Fruit fly (Drosophila melanogaster) whole organism, embryonic: ENCODE data around the gene CG31752.

Source experiments
- Antp ChIP-seq: fragments of 200-800 bp; sonication (Bioruptor generic); optimal IDR thresholded peaks from 3 replicates; lab custom pipeline; 2016; ENCODE audit warnings: missing biosample characterization, missing genetic modification characterization
- Asciz ChIP-seq: fragments of 200-800 bp; sonication (Bioruptor generic); optimal IDR thresholded peaks from 2 replicates; lab custom pipeline; 2017; ENCODE audit warnings: missing biosample characterization, mild to moderate bottlenecking, missing genetic modification characterization, missing genetic modification reagents
- Blimp-1 ChIP-seq: fragments of 200-800 bp; sonication (Bioruptor generic); optimal IDR thresholded peaks from 3 replicates; lab custom pipeline; 2018; ENCODE audit warnings: missing biosample characterization, missing genetic modification characterization, mild to moderate bottlenecking, moderate library complexity, missing genetic modification reagents
- BtbVII ChIP-seq: fragments of 200-800 bp; sonication (Bioruptor generic); optimal IDR thresholded peaks from 3 replicates; lab custom pipeline; 2017; ENCODE audit warnings: missing biosample characterization, mild to moderate bottlenecking, missing genetic modification characterization
- CG10147 ChIP-seq: fragments of 200-800 bp; sonication (Bioruptor generic); optimal IDR thresholded peaks from 2 replicates; lab custom pipeline; 2019; ENCODE audit warnings: missing biosample characterization, mild to moderate bottlenecking, missing genetic modification characterization, moderate library complexity
- CG10209 ChIP-seq: fragments of 200-800 bp; sonication (Bioruptor generic); optimal IDR thresholded peaks from 3 replicates; lab custom pipeline; 2017; ENCODE audit warnings: missing biosample characterization, mild to moderate bottlenecking, missing genetic modification characterization, missing genetic modification reagents
- CG12071 ChIP-seq: fragments of 200-800 bp; sonication (Bioruptor generic); optimal IDR thresholded peaks from 3 replicates; lab custom pipeline; 2018; ENCODE audit warnings: missing biosample characterization, mild to moderate bottlenecking, missing genetic modification characterization
- CG1233 ChIP-seq: fragments of 200-800 bp; sonication (Bioruptor generic); optimal IDR thresholded peaks from 4 replicates; lab custom pipeline; 2018; ENCODE audit warnings: missing biosample characterization, mild to moderate bottlenecking, missing genetic modification characterization
- CG12769 ChIP-seq: fragments of 200-800 bp; sonication (Bioruptor generic); optimal IDR thresholded peaks from 2 replicates; lab custom pipeline; 2019; ENCODE audit warnings: missing biosample characterization, mild to moderate bottlenecking, missing genetic modification characterization, moderate library complexity
- CG13624 ChIP-seq: fragments of 200-800 bp; sonication (Bioruptor generic); optimal IDR thresholded peaks from 2 replicates; lab custom pipeline; 2016; ENCODE audit warnings: missing biosample characterization, missing genetic modification characterization
- CG13775 ChIP-seq: fragments of 200-800 bp; sonication (Bioruptor generic); optimal IDR thresholded peaks from 3 replicates; lab custom pipeline; 2017; ENCODE audit warnings: missing biosample characterization, mild to moderate bottlenecking, missing genetic modification characterization
- CG14710 ChIP-seq: fragments of 200-800 bp; sonication (Bioruptor generic); optimal IDR thresholded peaks from 3 replicates; lab custom pipeline; 2019; ENCODE audit warnings: missing biosample characterization, mild to moderate bottlenecking, missing genetic modification characterization, moderate library complexity
- CG30431 ChIP-seq: fragments of 200-800 bp; sonication (Bioruptor generic); optimal IDR thresholded peaks from 2 replicates; lab custom pipeline; 2017; ENCODE audit warnings: missing biosample characterization, missing genetic modification characterization
- CG3281 ChIP-seq: fragments of 200-800 bp; sonication (Bioruptor generic); optimal IDR thresholded peaks from 3 replicates; lab custom pipeline; 2017; ENCODE audit warnings: missing biosample characterization, mild to moderate bottlenecking, missing genetic modification characterization
- CG3847 ChIP-seq: fragments of 200-800 bp; sonication (Bioruptor generic); IDR thresholded peaks from 2 replicates; pipeline ENCODE4 v1.3.6; 2022; ENCODE audit warnings: missing biosample characterization, missing genetic modification characterization
- CG42726 ChIP-seq: fragments of 200-800 bp; sonication (Bioruptor generic); IDR thresholded peaks from 2 replicates; pipeline ENCODE4 v1.3.6; 2022; ENCODE audit warnings: missing biosample characterization, missing genetic modification characterization; ENCODE audit not compliant: partially characterized antibody
- CG6175 ChIP-seq: fragments of 200-800 bp; sonication (Bioruptor generic); IDR thresholded peaks from 3 replicates; pipeline ENCODE4 v1.3.6; 2022; ENCODE audit warnings: missing biosample characterization, missing genetic modification characterization
- CG8089 ChIP-seq: fragments of 200-800 bp; sonication (Bioruptor generic); optimal IDR thresholded peaks from 3 replicates; lab custom pipeline; 2016; ENCODE audit warnings: missing biosample characterization, missing genetic modification characterization
- CG8924 ChIP-seq: fragments of 200-800 bp; optimal IDR thresholded peaks from 3 replicates; lab custom pipeline; 2019; ENCODE audit warnings: missing biosample characterization, mild to moderate bottlenecking, missing genetic modification characterization, moderate library complexity
- CoRest ChIP-seq: fragments of 200-800 bp; sonication (Bioruptor generic); optimal IDR thresholded peaks from 3 replicates; lab custom pipeline; 2018; ENCODE audit warnings: missing biosample characterization, mild to moderate bottlenecking, missing genetic modification characterization, moderate library complexity
- Deaf1 ChIP-seq: fragments of 200-800 bp; optimal IDR thresholded peaks from 3 replicates; lab custom pipeline; 2019; ENCODE audit warnings: missing biosample characterization, mild to moderate bottlenecking, missing genetic modification characterization, moderate library complexity
- Dp ChIP-seq: fragments of 200-800 bp; sonication (Bioruptor generic); optimal IDR thresholded peaks from 2 replicates; lab custom pipeline; 2018; ENCODE audit warnings: missing biosample characterization, mild to moderate bottlenecking, missing genetic modification characterization, moderate library complexity
- E2f2 ChIP-seq: fragments of 200-800 bp; sonication (Bioruptor generic); IDR thresholded peaks from 2 replicates; pipeline ENCODE4 v1.3.6; 2022; ENCODE audit warnings: missing biosample characterization, missing genetic modification characterization
- NC2β ChIP-seq: fragments of 200-800 bp; sonication (Bioruptor generic); optimal IDR thresholded peaks from 2 replicates; lab custom pipeline; 2016; ENCODE audit warnings: missing biosample characterization, missing genetic modification characterization
- Ravus ChIP-seq: fragments of 200-800 bp; sonication (Bioruptor generic); IDR thresholded peaks from 2 replicates; pipeline ENCODE4 v1.3.6; 2022; ENCODE audit warnings: missing biosample characterization, missing genetic modification characterization
- Side ChIP-seq: fragments of 200-800 bp; sonication (Bioruptor generic); optimal IDR thresholded peaks from 2 replicates; lab custom pipeline; 2016; ENCODE audit warnings: missing biosample characterization, missing genetic modification characterization
- Spps ChIP-seq: fragments of 200-800 bp; sonication (Bioruptor generic); optimal IDR thresholded peaks from 2 replicates; lab custom pipeline; 2018; ENCODE audit warnings: missing biosample characterization, mild to moderate bottlenecking, missing genetic modification characterization
- ase ChIP-seq: fragments of 200-800 bp; sonication (Bioruptor generic); IDR thresholded peaks from 3 replicates; pipeline ENCODE4 v1.3.6; 2022; ENCODE audit warnings: missing biosample characterization, missing genetic modification characterization
- cas ChIP-seq: fragments of 200-800 bp; sonication (Bioruptor generic); IDR thresholded peaks from 2 replicates; pipeline ENCODE4 v1.3.6; 2022; ENCODE audit warnings: missing biosample characterization, missing genetic modification characterization
- dan ChIP-seq: fragments of 200-800 bp; sonication (Bioruptor generic); IDR thresholded peaks from 2 replicates; pipeline ENCODE4 v1.3.6; 2022; ENCODE audit warnings: missing biosample characterization, missing genetic modification characterization
- danr ChIP-seq: fragments of 200-800 bp; sonication (Bioruptor generic); IDR thresholded peaks from 2 replicates; pipeline ENCODE4 v1.3.6; 2022; ENCODE audit warnings: missing biosample characterization, missing genetic modification characterization
- dmrt99B ChIP-seq: fragments of 200-800 bp; sonication (Bioruptor generic); optimal IDR thresholded peaks from 2 replicates; lab custom pipeline; 2018; ENCODE audit warnings: missing biosample characterization, mild to moderate bottlenecking, missing genetic modification characterization, moderate library complexity
- emc ChIP-seq: fragments of 200-800 bp; sonication (Bioruptor generic); optimal IDR thresholded peaks from 2 replicates; lab custom pipeline; 2016; ENCODE audit warnings: missing biosample characterization, missing genetic modification characterization
- eve ChIP-seq, 2 experiments: fragments of >200 bp; optimal IDR thresholded peaks; 2 replicates each; lab custom pipeline; 2017; ENCODE audit warnings: missing biosample characterization in 2 of 2, missing genetic modification characterization in 2 of 2
- grn ChIP-seq: fragments of 200-800 bp; sonication (Bioruptor generic); optimal IDR thresholded peaks from 3 replicates; lab custom pipeline; 2017; ENCODE audit warnings: missing biosample characterization, missing genetic modification characterization
- hkb ChIP-seq, 2 experiments: fragments of 200-800 bp in 1 of 2; fragments of >200 bp in 1 of 2; sonication (Bioruptor generic) in 1 of 2; IDR thresholded peaks in 1 of 2; optimal IDR thresholded peaks in 1 of 2; 2 replicates each; pipeline versions ENCODE4 v1.3.6 to Lab custom; 2017 to 2022; ENCODE audit warnings: missing biosample characterization in 1 of 2, missing genetic modification characterization in 1 of 2
- kay ChIP-seq: fragments of 200-800 bp; sonication (Bioruptor generic); optimal IDR thresholded peaks from 2 replicates; lab custom pipeline; 2016; ENCODE audit warnings: missing biosample characterization, missing genetic modification characterization
- mld ChIP-seq: fragments of 200-800 bp; sonication (Bioruptor generic); IDR thresholded peaks from 3 replicates; pipeline ENCODE4 v1.3.6; 2022; ENCODE audit warnings: missing biosample characterization, missing genetic modification characterization; ENCODE audit not compliant: partially characterized antibody
- org-1 ChIP-seq: fragments of 200-800 bp; sonication (Bioruptor generic); optimal IDR thresholded peaks from 2 replicates; lab custom pipeline; 2017; ENCODE audit warnings: missing biosample characterization, missing genetic modification characterization
- prd ChIP-seq, 3 experiments: fragments of >200 bp in 2 of 3; fragments of 200-800 bp in 1 of 3; sonication (Bioruptor generic) in 1 of 3; optimal IDR thresholded peaks in 2 of 3; IDR thresholded peaks in 1 of 3; 2 replicates in 2 of 3; 3 replicates in 1 of 3; pipeline versions ENCODE4 v1.3.6 to Lab custom; 2017 to 2022; ENCODE audit warnings: missing biosample characterization in 1 of 3, missing genetic modification characterization in 1 of 3
- pum ChIP-seq: fragments of 200-800 bp; sonication (Bioruptor generic); optimal IDR thresholded peaks from 2 replicates; lab custom pipeline; 2016; ENCODE audit warnings: missing biosample characterization, missing genetic modification characterization
- ranshi ChIP-seq: fragments of 200-800 bp; sonication (Bioruptor generic); IDR thresholded peaks from 2 replicates; pipeline ENCODE4 v1.3.6; 2022; ENCODE audit warnings: missing biosample characterization, missing genetic modification characterization
- rib ChIP-seq: fragments of 200-800 bp; sonication (Bioruptor generic); IDR thresholded peaks from 2 replicates; pipeline ENCODE4 v1.3.6; 2022; ENCODE audit warnings: missing biosample characterization, missing genetic modification characterization
- scrt ChIP-seq: fragments of 200-800 bp; sonication (Bioruptor generic); optimal IDR thresholded peaks from 2 replicates; lab custom pipeline; 2018; ENCODE audit warnings: missing biosample characterization, mild to moderate bottlenecking, missing genetic modification characterization, moderate library complexity
- slbo ChIP-seq: fragments of 200-800 bp; sonication (Bioruptor generic); IDR thresholded peaks from 2 replicates; pipeline ENCODE4 v1.3.6; 2022; ENCODE audit warnings: missing biosample characterization, missing genetic modification characterization
- so ChIP-seq: fragments of 200-800 bp; sonication (Bioruptor generic); IDR thresholded peaks from 3 replicates; pipeline ENCODE4 v1.3.6; 2022; ENCODE audit warnings: missing biosample characterization, missing genetic modification characterization
- sqz ChIP-seq: fragments of 200-800 bp; sonication (Bioruptor generic); optimal IDR thresholded peaks from 3 replicates; lab custom pipeline; 2018; ENCODE audit warnings: missing biosample characterization, mild to moderate bottlenecking, missing genetic modification characterization
- stc ChIP-seq: fragments of 200-800 bp; sonication (Bioruptor generic); IDR thresholded peaks from 2 replicates; pipeline ENCODE4 v1.3.6; 2022; ENCODE audit warnings: missing biosample characterization, missing genetic modification characterization
- wek ChIP-seq: fragments of 200-800 bp; sonication (Bioruptor generic); optimal IDR thresholded peaks from 3 replicates; lab custom pipeline; 2018; ENCODE audit warnings: missing biosample characterization, mild to moderate bottlenecking, missing genetic modification characterization, moderate library complexity
- zfh1 ChIP-seq: fragments of 200-800 bp; sonication (Bioruptor generic); IDR thresholded peaks from 3 replicates; pipeline ENCODE4 v1.3.6; 2022; ENCODE audit warnings: missing biosample characterization, missing genetic modification characterization

The CG31752 gene

dm6 chr2L:18823243-18823803, 17.8 kb downstream of the CG31752 start, which contains the start of gene Ugt36D1 (continued):
- TF ChIP-seq wek (peak; percentile 8), dan (GFP tag; lab: Robert Waterston, UW) (no peak), eve (GFP tag; optimal IDR thresholded peaks at IDR 0.05; lab: Kevin White, UChicago) (no peak), CG8924 (tag; lab: Kevin White, UChicago) (no peak), sqz (GFP tag; lab: Kevin White, UChicago) (no peak), BtbVII (GFP tag; lab: Kevin White, UChicago) (no peak), emc (no peak), CG3847 (GFP tag; lab: Robert Waterston, UW) (no peak), CG10209 (GFP tag; lab: Kevin White, UChicago) (no peak), Ravus (GFP tag; lab: Robert Waterston, UW) (no peak), grn (GFP tag; lab: Kevin White, UChicago) (no peak), CG42726 (peak; percentile 66), hkb (optimal IDR thresholded peaks at IDR 0.05; lab: Kevin White, UChicago) (no peak), hkb (GFP tag; IDR thresholded peaks at IDR 0.05; lab: Robert Waterston, UW) (0 out of 2 replicates have a peak, but pooled peaks have one; percentile 33), Antp (GFP tag; lab: Kevin White, UChicago) (no peak), Side (GFP tag; lab: Kevin White, UChicago) (no peak), NC2β (no peak), mld (0 out of 3 replicates have a peak, but pooled peaks have one; percentile 48), so (GFP tag; lab: Robert Waterston, UW) (0 out of 3 replicates have a peak, but pooled peaks have one; percentile 51), CoRest (tag; lab: Kevin White, UChicago) (no peak), CG13775 (no peak), CG6175 (GFP tag; lab: Robert Waterston, UW) (0 out of 3 replicates have a peak, but pooled peaks have one; percentile 11), CG12071 (GFP tag; lab: Kevin White, UChicago) (no peak), Asciz (GFP tag; lab: Kevin White, UChicago) (no peak), CG12769 (tag; lab: Kevin White, UChicago) (peak; percentile 50), Deaf1 (tag; lab: Kevin White, UChicago) (peak; percentile 98), rib (GFP tag; lab: Robert Waterston, UW) (0 out of 2 replicates have a peak, but pooled peaks have one; percentile 26), slbo (no peak), zfh1 (GFP tag; lab: Robert Waterston, UW) (no peak), Dp (GFP tag; lab: Kevin White, UChicago) (no peak), E2f2 (no peak), CG13624 (GFP tag; lab: Kevin White, UChicago) (no peak), stc (GFP tag; lab: Robert Waterston, UW) (peak; percentile 23; the same call in 1 of the 2 replicates), CG10147 (GFP tag; lab: Kevin White, UChicago) (peak; percentile 28), kay (GFP tag; lab: Kevin White, UChicago) (no peak), CG3281 (GFP tag; lab: Kevin White, UChicago) (peak; percentile 0), Spps (tag; lab: Kevin White, UChicago) (no peak), CG14710 (tag; lab: Kevin White, UChicago) (peak; percentile 10), scrt (GFP tag; lab: Kevin White, UChicago) (no peak), Blimp-1 (GFP tag; lab: Kevin White, UChicago) (peak; percentile 72), pum (GFP tag; lab: Kevin White, UChicago) (no peak), danr (GFP tag; lab: Robert Waterston, UW) (no peak), cas (GFP tag; lab: Robert Waterston, UW) (no peak), org-1 (GFP tag; lab: Kevin White, UChicago) (no peak), ase (GFP tag; lab: Robert Waterston, UW) (no peak), dmrt99B (tag; lab: Kevin White, UChicago) (no peak), CG8089 (GFP tag; lab: Kevin White, UChicago) (no peak), CG30431 (GFP tag; lab: Kevin White, UChicago) (no peak), CG1233 (GFP tag; lab: Kevin White, UChicago) (no peak), ranshi (GFP tag; lab: Robert Waterston, UW) (no peak), prd (optimal IDR thresholded peaks at IDR 0.05; lab: Kevin White, UChicago) (no peak), prd (GFP tag; IDR thresholded peaks at IDR 0.05; lab: Robert Waterston, UW) (no peak)
